Worm (Caenorhabditis elegans): ENCODE data around the gene Y70C5A.4.

The Y70C5A.4 gene

DNA sequence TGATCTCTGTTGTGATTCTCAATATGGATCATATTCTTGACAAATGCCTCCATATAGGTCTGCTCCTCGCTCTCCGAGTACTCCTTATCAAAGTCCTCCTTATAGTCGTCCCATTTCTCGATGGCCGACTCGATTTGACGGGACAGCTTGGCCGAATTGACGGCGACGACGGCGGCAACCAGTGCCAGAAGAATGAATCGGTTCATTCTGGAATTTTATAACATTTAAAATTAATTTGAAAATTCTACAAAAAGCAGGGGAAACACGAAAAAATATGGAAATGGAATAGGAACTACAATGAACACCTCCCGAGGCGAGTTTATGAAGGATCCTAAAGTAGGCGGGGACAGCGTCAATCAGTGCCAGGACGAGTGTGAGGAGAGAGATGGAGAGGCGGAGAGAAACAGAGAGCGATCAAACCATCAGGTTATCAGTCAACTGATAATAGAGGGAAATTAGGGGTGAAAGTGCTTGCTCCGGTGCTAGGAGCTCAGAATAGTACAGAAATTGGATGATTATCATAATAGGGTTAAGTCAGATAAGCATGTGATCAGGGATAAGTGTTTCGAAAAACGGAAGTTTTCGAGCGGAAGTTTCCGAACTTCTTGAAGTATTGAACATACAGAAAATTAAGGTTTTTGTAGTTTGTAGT, 22.3 kb upstream of the Y70C5A.4 start, which contains the start of gene cpl-1 (continued):
- TF ChIP-seq jun-1 (tag; optimal IDR thresholded peaks at IDR 0.05), result no peak
- no peak for TF ChIP-seq tag-97 (GFP tag; IDR thresholded peaks at IDR 0.05)
- no peak for TF ChIP-seq aly-2 (tag; optimal IDR thresholded peaks at IDR 0.05)
- no peak for TF ChIP-seq dmd-8 (GFP tag; IDR thresholded peaks at IDR 0.05)
- no peak for TF ChIP-seq lin-39 (tag; optimal IDR thresholded peaks at IDR 0.05)
- TF ChIP-seq zfp-2 (tag; optimal IDR thresholded peaks at IDR 0.05), result no peak
- no peak for TF ChIP-seq nhr-237 (tag; optimal IDR thresholded peaks at IDR 0.05)
- TF ChIP-seq nhr-111 (GFP tag; optimal IDR thresholded peaks at IDR 0.05), result peak; percentile 10
- TF ChIP-seq snpc-4 (tag; optimal IDR thresholded peaks at IDR 0.05), result no peak
- TF ChIP-seq ama-1 (optimal IDR thresholded peaks at IDR 0.05), result peak; percentile 79
- no peak for TF ChIP-seq Y5F2A.4 (GFP tag; optimal IDR thresholded peaks at IDR 0.05)
- peak; percentile 84 for TF ChIP-seq dve-1 (tag; optimal IDR thresholded peaks at IDR 0.05; ENCODE audit: insufficient read depth)
- no peak for TF ChIP-seq rbr-2 (tag; optimal IDR thresholded peaks at IDR 0.05)
- TF ChIP-seq spr-3 (GFP tag; optimal IDR thresholded peaks at IDR 0.05), result no peak
- TF ChIP-seq ceh-62 (tag; optimal IDR thresholded peaks at IDR 0.05), result no peak
- no peak for TF ChIP-seq ceh-32 (tag; optimal IDR thresholded peaks at IDR 0.05; ENCODE audit: poor library complexity)
- peak; percentile 74 for TF ChIP-seq hlh-11 (tag; optimal IDR thresholded peaks at IDR 0.05)
- no peak for TF ChIP-seq nhr-77 (tag; optimal IDR thresholded peaks at IDR 0.05)
- TF ChIP-seq nhr-41 (GFP tag; IDR thresholded peaks at IDR 0.05), result no peak
- TF ChIP-seq zag-1 (tag; optimal IDR thresholded peaks at IDR 0.05), result no peak
- no peak for TF ChIP-seq skn-1 (tag; optimal IDR thresholded peaks at IDR 0.05)
- TF ChIP-seq nhr-48 (tag; optimal IDR thresholded peaks at IDR 0.05), result peak; percentile 47
- no peak for TF ChIP-seq F37D6.2 (tag; optimal IDR thresholded peaks at IDR 0.05)
- no peak for TF ChIP-seq ztf-7 (tag; optimal IDR thresholded peaks at IDR 0.05)
- TF ChIP-seq Y75B8A.6 (GFP tag; IDR thresholded peaks at IDR 0.05), result no peak
- TF ChIP-seq nhr-76 (tag; optimal IDR thresholded peaks at IDR 0.05), result no peak
- no peak for TF ChIP-seq set-16 (GFP tag; IDR thresholded peaks at IDR 0.05)
- TF ChIP-seq lin-38 (GFP tag; IDR thresholded peaks at IDR 0.05), result no peak
- no peak for TF ChIP-seq unc-39 (tag; optimal IDR thresholded peaks at IDR 0.05)
- peak in 1 of 2 experiments; percentile 73 for TF ChIP-seq unc-62 (GFP tag; optimal IDR thresholded peaks at IDR 0.05 in 1 of 2)
- TF ChIP-seq unc-62 (tag; optimal IDR thresholded peaks at IDR 0.05), result no peak
- no peak for TF ChIP-seq nhr-10 (tag; optimal IDR thresholded peaks at IDR 0.05)
- TF ChIP-seq ZK546.5 (tag; optimal IDR thresholded peaks at IDR 0.05), result no peak
- no peak for TF ChIP-seq vab-7 (GFP tag; IDR thresholded peaks at IDR 0.05)
- no peak for TF ChIP-seq R02D3.7 (tag; optimal IDR thresholded peaks at IDR 0.05)
- no peak for TF ChIP-seq F49E8.2 (tag; optimal IDR thresholded peaks at IDR 0.05; ENCODE audit: borderline replicate concordance)
- TF ChIP-seq nhr-25 (tag; optimal IDR thresholded peaks at IDR 0.05; ENCODE audit: borderline replicate concordance, insufficient read depth), result no peak
- TF ChIP-seq madf-5 (GFP tag; IDR thresholded peaks at IDR 0.05), result no peak
- peak; percentile 48; the same call in 1 of the 2 replicates for TF ChIP-seq daf-19 (GFP tag; conservative IDR thresholded peaks at IDR 0.05)
- no peak for TF ChIP-seq mep-1 (tag; optimal IDR thresholded peaks at IDR 0.05)
- TF ChIP-seq Y48G9A.11 (GFP tag; IDR thresholded peaks at IDR 0.05), result no peak
- no peak for TF ChIP-seq ces-1 (GFP tag; optimal IDR thresholded peaks at IDR 0.05)
- no peak for TF ChIP-seq zip-2 (tag; optimal IDR thresholded peaks at IDR 0.05)
- peak; percentile 57 for TF ChIP-seq tra-1 (GFP tag; IDR thresholded peaks at IDR 0.05)
- TF ChIP-seq zip-11 (GFP tag; IDR thresholded peaks at IDR 0.05), result no peak
- no peak for TF ChIP-seq daf-8 (GFP tag; IDR thresholded peaks at IDR 0.05)
- no peak for TF ChIP-seq D1046.2 (GFP tag; IDR thresholded peaks at IDR 0.05)
- no peak for TF ChIP-seq attf-4 (tag; optimal IDR thresholded peaks at IDR 0.05)
- TF ChIP-seq ZK337.2 (GFP tag; IDR thresholded peaks at IDR 0.05), result no peak
- TF ChIP-seq lin-29 (GFP tag; IDR thresholded peaks at IDR 0.05), result no peak
- no peak; the same call in none of the 2 replicates for TF ChIP-seq T26A8.4 (GFP tag; IDR thresholded peaks at IDR 0.05)
- no peak for TF ChIP-seq Y105C5A.15 (GFP tag; IDR thresholded peaks at IDR 0.05)
- no peak for TF ChIP-seq hmg-1.1 (GFP tag; IDR thresholded peaks at IDR 0.05)

Data from whole organism, L4 larva.